Fruit fly (Drosophila melanogaster): ENCODE data around the gene CG31998.
A peak's percentile ranks its signal among the peaks of the same experiment; 100 is the strongest.

Gene CG31998

dm6 chr4:174526-174925 is 31.2 kb downstream of the CG31998 start:
- TF ChIP-seq Hnf4 (GFP tag; optimal IDR thresholded peaks at IDR 0.05) (no peak), CG9705 (GFP tag; optimal IDR thresholded peaks at IDR 0.05) (no peak), sage (GFP tag; optimal IDR thresholded peaks at IDR 0.05) (no peak)

- no peak for TF ChIP-seq jim (GFP tag; optimal IDR thresholded peaks at IDR 0.05)
- no peak for TF ChIP-seq dmrt93B (GFP tag; optimal IDR thresholded peaks at IDR 0.05)
- TF ChIP-seq rgr (GFP tag; optimal IDR thresholded peaks at IDR 0.05) = no peak
- TF ChIP-seq fru (GFP tag; optimal IDR thresholded peaks at IDR 0.05) = no peak
- no peak for TF ChIP-seq HLH106 (tag; optimal IDR thresholded peaks at IDR 0.05)
- no peak for TF ChIP-seq sage (GFP tag; optimal IDR thresholded peaks at IDR 0.05)
- no peak for TF ChIP-seq Jra (GFP tag; optimal IDR thresholded peaks at IDR 0.05)
- no peak for TF ChIP-seq usp (GFP tag; optimal IDR thresholded peaks at IDR 0.05)
- TF ChIP-seq Vsx2 (GFP tag; optimal IDR thresholded peaks at IDR 0.05; ENCODE audit: partially characterized antibody) = no peak
- TF ChIP-seq GATAd (GFP tag; optimal IDR thresholded peaks at IDR 0.05) = no peak
- no peak for TF ChIP-seq OdsH (GFP tag; optimal IDR thresholded peaks at IDR 0.05)
- TF ChIP-seq Myc (optimal IDR thresholded peaks at IDR 0.05) = no peak
- no peak for TF ChIP-seq foxo (GFP tag; optimal IDR thresholded peaks at IDR 0.05)
- TF ChIP-seq h (GFP tag; optimal IDR thresholded peaks at IDR 0.05) = no peak
- no peak for TF ChIP-seq CrebA (GFP tag; optimal IDR thresholded peaks at IDR 0.05; ENCODE audit: borderline replicate concordance)
- no peak for TF ChIP-seq Hr78 (GFP tag; optimal IDR thresholded peaks at IDR 0.05)
Measured at dm6 chr4:167515-167914, 38.2 kb downstream of the CG31998 start.

- TF ChIP-seq dl (GFP tag; optimal IDR thresholded peaks at IDR 0.05; ENCODE audit: insufficient read depth in 1 of 2, partially characterized antibody in 2 of 2) (no peak), rgr (GFP tag; optimal IDR thresholded peaks at IDR 0.05) (no peak), Dfd (GFP tag; optimal IDR thresholded peaks at IDR 0.05) (peak; percentile 93)
Measured at dm6 chr4:165159-165558, 40.6 kb downstream of the CG31998 start.

dm6 chr4:155977-156376 is 49.8 kb downstream of the CG31998 start, which contains the start of gene CG31997:
CG31997 (minus strand) TSS chr4:156060.
- peak; percentile 80 for TF ChIP-seq fru (GFP tag; optimal IDR thresholded peaks at IDR 0.05)
- no peak for TF ChIP-seq jim (GFP tag; optimal IDR thresholded peaks at IDR 0.05)
- no peak for TF ChIP-seq OdsH (GFP tag; optimal IDR thresholded peaks at IDR 0.05)
- no peak for TF ChIP-seq dl (GFP tag; optimal IDR thresholded peaks at IDR 0.05; ENCODE audit: insufficient read depth in 1 of 2, partially characterized antibody in 2 of 2)
- TF ChIP-seq tai (GFP tag; optimal IDR thresholded peaks at IDR 0.05) = no peak
- TF ChIP-seq usp (GFP tag; optimal IDR thresholded peaks at IDR 0.05) = no peak
- no peak for TF ChIP-seq GATAd (GFP tag; optimal IDR thresholded peaks at IDR 0.05)
- TF ChIP-seq Sp1 (GFP tag; optimal IDR thresholded peaks at IDR 0.05) = no peak

- TF ChIP-seq Jra (GFP tag; optimal IDR thresholded peaks at IDR 0.05) (no peak), rgr (GFP tag; optimal IDR thresholded peaks at IDR 0.05) (no peak), usp (GFP tag; optimal IDR thresholded peaks at IDR 0.05) (no peak), HLH106 (tag; optimal IDR thresholded peaks at IDR 0.05) (no peak), OdsH (GFP tag; optimal IDR thresholded peaks at IDR 0.05) (no peak), psq (GFP tag; optimal IDR thresholded peaks at IDR 0.05) (no peak)
Measured at dm6 chr4:150453-150852, 55.3 kb downstream of the CG31998 start, which contains the start of gene CG32006. CG32006 (plus strand) TSS chr4:150764.

dm6 chr4:149123-149522 is 56.6 kb downstream of the CG31998 start:
- TF ChIP-seq br (GFP tag; optimal IDR thresholded peaks at IDR 0.05) = no peak
- TF ChIP-seq Rel (GFP tag; optimal IDR thresholded peaks at IDR 0.05) = no peak
- TF ChIP-seq Rel (tag; optimal IDR thresholded peaks at IDR 0.05) = no peak
- peak; percentile 92 for TF ChIP-seq Dfd (GFP tag; optimal IDR thresholded peaks at IDR 0.05)

All from whole organism, wandering third instar larva.